Fruit fly (Drosophila melanogaster): ENCODE results near the gene Nazo.

The Nazo gene

dm6 chr3R:8300928-8301752 is 13.5 kb downstream of the Nazo start, which contains the start of the genes CG9626 and mRpL1:
Gene CG9626, minus strand, starts transcription at chr3R:8300978.
Gene mRpL1, plus strand, starts transcription at chr3R:8301440.
- no peak for TF ChIP-seq CG15336 (GFP tag; IDR thresholded peaks at IDR 0.05)
- TF ChIP-seq CG3032 (tag; optimal IDR thresholded peaks at IDR 0.05), result no peak
- no peak for TF ChIP-seq CG32006 (GFP tag; optimal IDR thresholded peaks at IDR 0.05)
- no peak for TF ChIP-seq CG1621 (tag; optimal IDR thresholded peaks at IDR 0.05)
- no peak for TF ChIP-seq CG7368 (GFP tag; optimal IDR thresholded peaks at IDR 0.05)
- no peak for TF ChIP-seq OdsH (GFP tag; optimal IDR thresholded peaks at IDR 0.05)
- TF ChIP-seq CG11902 (GFP tag; optimal IDR thresholded peaks at IDR 0.05), result no peak
- no peak for TF ChIP-seq CG9139 (GFP tag; optimal IDR thresholded peaks at IDR 0.05)
- TF ChIP-seq CG8319 (GFP tag; optimal IDR thresholded peaks at IDR 0.05), result no peak
- no peak for TF ChIP-seq Eip78C (GFP tag)
- no peak for TF ChIP-seq CG8632 (GFP tag; optimal IDR thresholded peaks at IDR 0.05)
- TF ChIP-seq topi (GFP tag; optimal IDR thresholded peaks at IDR 0.05), result no peak

dm6 chr3R:8303848-8304247 is 16.2 kb downstream of the Nazo start, which contains the start of gene nac:
Gene nac, minus strand, starts transcription at chr3R:8304023.
- TF ChIP-seq CG15336 (GFP tag; IDR thresholded peaks at IDR 0.05) (0 out of 2 replicates have a peak, but pooled peaks have one; percentile 12), CG3032 (tag; optimal IDR thresholded peaks at IDR 0.05) (peak; percentile 17), esn (GFP tag; optimal IDR thresholded peaks at IDR 0.05) (peak; percentile 9), achi (GFP tag; optimal IDR thresholded peaks at IDR 0.05) (no peak)

- TF ChIP-seq CG1621 (tag; optimal IDR thresholded peaks at IDR 0.05) (no peak), CG10631 (GFP tag; optimal IDR thresholded peaks at IDR 0.05) (no peak), Sox14 (GFP tag; optimal IDR thresholded peaks at IDR 0.05) (no peak), cyc (GFP tag; optimal IDR thresholded peaks at IDR 0.05) (peak; percentile 31), CG3032 (tag; optimal IDR thresholded peaks at IDR 0.05) (peak; percentile 17), Blimp-1 (GFP tag; optimal IDR thresholded peaks at IDR 0.05) (no peak), CG11294 (GFP tag; IDR thresholded peaks at IDR 0.05) (no peak), CG9139 (GFP tag; optimal IDR thresholded peaks at IDR 0.05) (no peak), topi (GFP tag; optimal IDR thresholded peaks at IDR 0.05) (peak; percentile 21), Eip93F (GFP tag; optimal IDR thresholded peaks at IDR 0.05) (no peak), fd85E (GFP tag; optimal IDR thresholded peaks at IDR 0.05) (no peak), CG32006 (GFP tag; optimal IDR thresholded peaks at IDR 0.05) (no peak)
Observed at dm6 chr3R:8305110-8305509, 17.4 kb downstream of the Nazo start, which contains the start of gene Sgt1. Gene Sgt1, minus strand, starts transcription at chr3R:8305274.

- TF ChIP-seq Eip78C (GFP tag), result peak; percentile 49
- peak; percentile 59 for TF ChIP-seq fkh (GFP tag; optimal IDR thresholded peaks at IDR 0.05)
- no peak for TF ChIP-seq Sox102F (GFP tag; optimal IDR thresholded peaks at IDR 0.05)
Observed at dm6 chr3R:8306188-8306926, 18.7 kb downstream of the Nazo start.

DNA sequence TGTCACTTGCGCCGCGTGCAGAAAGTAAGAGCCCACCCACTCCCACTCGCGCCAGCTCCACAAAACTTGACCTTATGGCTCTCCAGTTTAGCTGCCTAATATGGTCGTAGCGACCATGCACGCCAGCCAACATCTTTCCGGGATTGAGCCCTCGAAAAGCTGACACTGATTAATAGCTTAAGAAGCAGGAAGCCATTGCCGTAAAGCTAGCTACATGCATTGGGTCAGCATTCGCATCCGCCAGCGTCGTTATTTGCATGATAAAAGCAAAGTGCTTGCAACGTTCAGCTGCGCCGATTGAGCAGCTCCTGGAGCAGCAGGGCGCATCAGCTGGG is 19.2 kb downstream of the Nazo start:
- TF ChIP-seq vri (GFP tag; optimal IDR thresholded peaks at IDR 0.05) (no peak), CG1621 (tag; optimal IDR thresholded peaks at IDR 0.05) (no peak), achi (GFP tag; optimal IDR thresholded peaks at IDR 0.05) (no peak), CG3919 (GFP tag; optimal IDR thresholded peaks at IDR 0.05) (no peak), CG10631 (GFP tag; optimal IDR thresholded peaks at IDR 0.05) (no peak), CG15336 (GFP tag; IDR thresholded peaks at IDR 0.05) (no peak), Sox14 (GFP tag; optimal IDR thresholded peaks at IDR 0.05) (no peak), ss (GFP tag; optimal IDR thresholded peaks at IDR 0.05) (no peak), net (GFP tag; optimal IDR thresholded peaks at IDR 0.05) (no peak), Eip75B (GFP tag; optimal IDR thresholded peaks at IDR 0.05) (no peak), CG8119 (GFP tag; IDR thresholded peaks at IDR 0.05) (no peak), Eip78C (GFP tag) (no peak), CG11294 (GFP tag; IDR thresholded peaks at IDR 0.05) (no peak), CG34406 (GFP tag; optimal IDR thresholded peaks at IDR 0.05) (no peak)
